Worm (Caenorhabditis elegans): ENCODE data around the gene F22F7.11.

ce11 chrV:2083869-2084268 lies 35.8 kb upstream of the F22F7.11 start:
- TF ChIP-seq pha-4 (tag; optimal IDR thresholded peaks at IDR 0.05) (no peak), ceh-82 (tag; optimal IDR thresholded peaks at IDR 0.05) (no peak)

All from whole organism, L3 larva.